Fruit fly (Drosophila melanogaster) whole organism, wandering third instar larva: Measurements from ENCODE around the gene CG10343.

ENCODE experiments used
- Abd-B ChIP-seq: fragments of >200 bp; optimal IDR thresholded peaks from 2 replicates; lab custom pipeline; 2017; ENCODE audit warnings: missing biosample characterization, missing genetic modification characterization
- CG32264 ChIP-seq: fragments of 200-800 bp; sonication (Bioruptor generic); optimal IDR thresholded peaks from 2 replicates; lab custom pipeline; 2016; ENCODE audit warnings: missing biosample characterization, missing genetic modification characterization
- CG9705 ChIP-seq: fragments of 200-800 bp; sonication (Bioruptor generic); optimal IDR thresholded peaks from 2 replicates; lab custom pipeline; 2018; ENCODE audit warnings: missing biosample characterization, mild to moderate bottlenecking, missing genetic modification characterization
- CrebA ChIP-seq: fragments of 200-800 bp; sonication (Bioruptor generic); optimal IDR thresholded peaks from 2 replicates; lab custom pipeline; 2016; ENCODE audit warnings: missing biosample characterization, mild to moderate bottlenecking, missing genetic modification characterization, borderline replicate concordance
- Dfd ChIP-seq: fragments of >200 bp; optimal IDR thresholded peaks from 2 replicates; lab custom pipeline; 2017; ENCODE audit warnings: missing biosample characterization, missing genetic modification characterization
- Dif ChIP-seq: fragments of 200-275, 200-300 bp; sonication (Bioruptor generic); optimal IDR thresholded peaks from 2 replicates; lab custom pipeline; 2018; ENCODE audit warnings: missing biosample characterization, missing genetic modification characterization; ENCODE audit not compliant: partially characterized antibody
- GATAd ChIP-seq: sonication (Bioruptor generic); optimal IDR thresholded peaks from 2 replicates; lab custom pipeline; 2016; ENCODE audit warnings: missing biosample characterization, missing genetic modification characterization
- HLH106 ChIP-seq: fragments of 200-800 bp; optimal IDR thresholded peaks from 3 replicates; lab custom pipeline; 2019; ENCODE audit warnings: missing biosample characterization, mild to moderate bottlenecking, missing genetic modification characterization, moderate library complexity
- Hnf4 ChIP-seq: fragments of 200-800 bp; sonication (Bioruptor generic); optimal IDR thresholded peaks from 2 replicates; lab custom pipeline; 2016; ENCODE audit warnings: missing biosample characterization, mild to moderate bottlenecking, missing genetic modification characterization
- Hr78 ChIP-seq: fragments of >200 bp; optimal IDR thresholded peaks from 2 replicates; lab custom pipeline; 2017; ENCODE audit warnings: missing biosample characterization, missing genetic modification characterization
- Hr83 ChIP-seq: fragments of 200-300 bp; sonication (Bioruptor generic); optimal IDR thresholded peaks from 2 replicates; lab custom pipeline; 2016; ENCODE audit warnings: missing biosample characterization, mild to moderate bottlenecking, missing genetic modification characterization, moderate library complexity; ENCODE audit not compliant: poor library complexity, severe bottlenecking
- Jra ChIP-seq: sonication (Bioruptor generic); optimal IDR thresholded peaks from 2 replicates; lab custom pipeline; 2016; ENCODE audit warnings: missing biosample characterization, missing genetic modification characterization
- Mio ChIP-seq: sonication (Bioruptor generic); optimal IDR thresholded peaks from 2 replicates; lab custom pipeline; 2016; ENCODE audit warnings: missing biosample characterization, missing genetic modification characterization
- Myc ChIP-seq: fragments of >200 bp; optimal IDR thresholded peaks from 2 replicates; lab custom pipeline; 2017
- N ChIP-seq: fragments of >200 bp; optimal IDR thresholded peaks from 2 replicates; lab custom pipeline; 2018; ENCODE audit warnings: missing biosample characterization, missing external identifiers, missing genetic modification characterization
- OdsH ChIP-seq: fragments of 200-800 bp; sonication (Bioruptor generic); optimal IDR thresholded peaks from 2 replicates; lab custom pipeline; 2016; ENCODE audit warnings: missing biosample characterization, mild to moderate bottlenecking, missing genetic modification characterization
- Rel ChIP-seq, 2 experiments: fragments of 200-800 bp; sonication (Bioruptor generic) in 1 of 2; optimal IDR thresholded peaks; 2 replicates in 1 of 2; 3 replicates in 1 of 2; lab custom pipeline; 2016 to 2019; ENCODE audit warnings: mild to moderate bottlenecking in 2 of 2, missing biosample characterization in 2 of 2, missing genetic modification characterization in 2 of 2, moderate library complexity in 1 of 2
- Sp1 ChIP-seq: fragments of 200-800 bp; sonication (Bioruptor generic); optimal IDR thresholded peaks from 3 replicates; lab custom pipeline; 2019; ENCODE audit warnings: missing biosample characterization, mild to moderate bottlenecking, missing genetic modification characterization, moderate library complexity
- Vsx2 ChIP-seq: fragments of 200-300, 225-300 bp; sonication (Bioruptor generic); optimal IDR thresholded peaks from 2 replicates; lab custom pipeline; 2018; ENCODE audit warnings: missing biosample characterization, missing genetic modification characterization; ENCODE audit not compliant: partially characterized antibody
- br ChIP-seq: fragments of 200-800 bp; sonication (Bioruptor generic); optimal IDR thresholded peaks from 2 replicates; lab custom pipeline; 2016; ENCODE audit warnings: missing biosample characterization, missing genetic modification characterization
- brk ChIP-seq: fragments of 200-800 bp; sonication (Bioruptor generic); optimal IDR thresholded peaks from 2 replicates; lab custom pipeline; 2016; ENCODE audit warnings: missing biosample characterization, mild to moderate bottlenecking, missing genetic modification characterization
- dl ChIP-seq, 2 experiments: fragments of 175-275, 200-275 bp in 1 of 2; fragments of 200-275 bp in 1 of 2; sonication (Bioruptor generic); optimal IDR thresholded peaks; lab custom pipeline; 2018; ENCODE audit warnings: mild to moderate bottlenecking in 2 of 2, missing biosample characterization in 2 of 2, missing genetic modification characterization in 2 of 2, moderate library complexity in 2 of 2; ENCODE audit not compliant: partially characterized antibody in 2 of 2, insufficient read depth in 1 of 2
- dmrt93B ChIP-seq: fragments of 200-800 bp; sonication (Bioruptor generic); optimal IDR thresholded peaks from 2 replicates; lab custom pipeline; 2018; ENCODE audit warnings: missing biosample characterization, mild to moderate bottlenecking, missing genetic modification characterization
- dsf ChIP-seq: sonication (Bioruptor generic); optimal IDR thresholded peaks from 2 replicates; lab custom pipeline; 2016; ENCODE audit warnings: missing biosample characterization, missing genetic modification characterization, borderline replicate concordance
- ey ChIP-seq: fragments of 200-800 bp; sonication (Bioruptor generic); optimal IDR thresholded peaks from 2 replicates; lab custom pipeline; 2016; ENCODE audit warnings: missing biosample characterization, missing genetic modification characterization
- foxo ChIP-seq, 2 experiments: fragments of 200-800 bp; sonication (Bioruptor generic); optimal IDR thresholded peaks; 2 replicates in 1 of 2; 3 replicates in 1 of 2; lab custom pipeline; 2016 to 2017; ENCODE audit warnings: missing biosample characterization in 2 of 2, missing genetic modification characterization in 2 of 2
- fru ChIP-seq: fragments of 200-800 bp; sonication (Bioruptor generic); optimal IDR thresholded peaks from 3 replicates; lab custom pipeline; 2016; ENCODE audit warnings: missing biosample characterization, mild to moderate bottlenecking, missing genetic modification characterization
- h ChIP-seq: fragments of 200-800 bp; sonication (Bioruptor generic); optimal IDR thresholded peaks from 3 replicates; lab custom pipeline; 2016; ENCODE audit warnings: missing biosample characterization, mild to moderate bottlenecking, missing genetic modification characterization
- jim ChIP-seq: fragments of 175-275, 200-325 bp; sonication (Bioruptor generic); optimal IDR thresholded peaks from 2 replicates; lab custom pipeline; 2016; ENCODE audit warnings: missing biosample characterization, mild to moderate bottlenecking, missing genetic modification characterization
- lola ChIP-seq: fragments of >200 bp; optimal IDR thresholded peaks from 2 replicates; lab custom pipeline; 2017; ENCODE audit warnings: missing biosample characterization, missing genetic modification characterization
- pan ChIP-seq: fragments of >200 bp; optimal IDR thresholded peaks from 2 replicates; lab custom pipeline; 2017
- psq ChIP-seq: fragments of 200-800 bp; sonication (Bioruptor generic); optimal IDR thresholded peaks from 3 replicates; lab custom pipeline; 2017; ENCODE audit warnings: missing biosample characterization, mild to moderate bottlenecking, missing genetic modification characterization, moderate library complexity
- rgr ChIP-seq: fragments of 200-800 bp; sonication (Bioruptor generic); optimal IDR thresholded peaks from 3 replicates; lab custom pipeline; 2016; ENCODE audit warnings: missing biosample characterization, mild to moderate bottlenecking, missing genetic modification characterization
- sage ChIP-seq: fragments of 200-800 bp; sonication (Bioruptor generic); optimal IDR thresholded peaks from 2 replicates; lab custom pipeline; 2016; ENCODE audit warnings: missing biosample characterization, mild to moderate bottlenecking, missing genetic modification characterization
- sv ChIP-seq: fragments of 200-800 bp; sonication (Bioruptor generic); optimal IDR thresholded peaks from 3 replicates; lab custom pipeline; 2016; ENCODE audit warnings: missing biosample characterization, missing genetic modification characterization
- usp ChIP-seq: fragments of >200 bp; optimal IDR thresholded peaks from 2 replicates; lab custom pipeline; 2017; ENCODE audit warnings: missing biosample characterization, missing genetic modification characterization
- woc ChIP-seq: sonication (Bioruptor generic); optimal IDR thresholded peaks from 2 replicates; lab custom pipeline; 2016; ENCODE audit warnings: missing biosample characterization, mild to moderate bottlenecking, missing genetic modification characterization

Gene CG10343

dm6 chr2L:18695404-18695804 lies 7.9 kb upstream of the CG10343 start, which contains the start of the genes CG10383 and CG10338:
CG10383 (minus strand) TSS chr2L:18695602.
CG10338 (plus strand) TSS chr2L:18695664.
- TF ChIP-seq OdsH (peak; percentile 87), CG9705 (GFP tag; lab: Kevin White, UChicago) (peak; percentile 63), jim (GFP tag; lab: Kevin White, UChicago) (peak; percentile 65), CrebA (no peak), ey (GFP tag; lab: Kevin White, UChicago) (peak; percentile 91), CG32264 (GFP tag; lab: Kevin White, UChicago) (peak; percentile 76), usp (GFP tag; lab: Kevin White, UChicago) (no peak), dmrt93B (GFP tag; lab: Kevin White, UChicago) (peak; percentile 72), h (GFP tag; lab: Kevin White, UChicago) (peak; percentile 93), sage (GFP tag; lab: Kevin White, UChicago) (peak; percentile 69), Rel (GFP tag; optimal IDR thresholded peaks at IDR 0.05; lab: Kevin White, UChicago) (no peak), Rel (tag; optimal IDR thresholded peaks at IDR 0.05; lab: Kevin White, UChicago) (peak; percentile 75), Hr78 (no peak), rgr (GFP tag; lab: Kevin White, UChicago) (peak; percentile 93), sv (GFP tag; lab: Kevin White, UChicago) (peak; percentile 71), dsf (GFP tag; lab: Kevin White, UChicago) (no peak), woc (GFP tag; lab: Kevin White, UChicago) (peak; percentile 72), brk (no peak), Dfd (GFP tag; lab: Kevin White, UChicago) (no peak), GATAd (GFP tag; lab: Kevin White, UChicago) (peak; percentile 90), dl (GFP tag; optimal IDR thresholded peaks at IDR 0.05; lab: Kevin White, UChicago; ENCODE audit: insufficient read depth in 1 of 2, partially characterized antibody in 2 of 2) (no peak), psq (GFP tag; lab: Kevin White, UChicago) (peak; percentile 82), Mio (GFP tag; lab: Kevin White, UChicago) (peak; percentile 70), pan (lab: Kevin White, UChicago) (no peak), Hnf4 (peak; percentile 94), HLH106 (tag; lab: Kevin White, UChicago) (peak; percentile 84), foxo (GFP tag; optimal IDR thresholded peaks at IDR 0.05; lab: Kevin White, UChicago) (peak in 1 of 2 experiments; percentile 95), Dif (GFP tag; lab: Kevin White, UChicago) (no peak), Vsx2 (GFP tag; lab: Kevin White, UChicago) (no peak), Hr83 (GFP tag; lab: Kevin White, UChicago) (peak; percentile 92), Sp1 (GFP tag; lab: Kevin White, UChicago) (peak; percentile 79), N (GFP tag; lab: Kevin White, UChicago) (no peak), Myc (lab: Kevin White, UChicago) (peak; percentile 81), lola (peak; percentile 58), fru (GFP tag; lab: Kevin White, UChicago) (peak; percentile 90), br (GFP tag; lab: Kevin White, UChicago) (peak; percentile 88), Jra (GFP tag; lab: Kevin White, UChicago) (peak; percentile 92), Abd-B (GFP tag; lab: Kevin White, UChicago) (no peak)

dm6 chr2L:18698559-18699130 lies 4.6 kb upstream of the CG10343 start, which contains the start of gene CG10341:
CG10341 (plus strand) TSS chr2L:18698714.
- no peak for TF ChIP-seq CrebA
- TF ChIP-seq sage (GFP tag; lab: Kevin White, UChicago), result peak; percentile 3
- TF ChIP-seq Myc (lab: Kevin White, UChicago), result peak; percentile 36
- peak; percentile 3 for TF ChIP-seq h (GFP tag; lab: Kevin White, UChicago)
- TF ChIP-seq, all 38 proteins: peak for 3
